Fruit fly (Drosophila melanogaster) whole organism, prepupa: ENCODE measurements around the gene bark.

Experiments
- CG10669 ChIP-seq: fragments of 200-800 bp; sonication (Bioruptor generic); optimal IDR thresholded peaks from 3 replicates; lab custom pipeline; 2018; ENCODE audit warnings: missing biosample characterization, mild to moderate bottlenecking, missing genetic modification characterization, moderate library complexity
- CG3032 ChIP-seq: fragments of 200-800 bp; optimal IDR thresholded peaks from 2 replicates; lab custom pipeline; 2019; ENCODE audit warnings: missing biosample characterization, mild to moderate bottlenecking, missing genetic modification characterization, moderate library complexity
- CG6276 ChIP-seq: fragments of 200-800 bp; sonication (Bioruptor generic); optimal IDR thresholded peaks from 2 replicates; lab custom pipeline; 2017; ENCODE audit warnings: missing biosample characterization, mild to moderate bottlenecking, missing genetic modification characterization
- CG6808 ChIP-seq: fragments of 200-800 bp; sonication (Bioruptor generic); optimal IDR thresholded peaks from 3 replicates; lab custom pipeline; 2017; ENCODE audit warnings: missing biosample characterization, missing genetic modification characterization, mild to moderate bottlenecking, moderate library complexity, missing genetic modification reagents
- CG8632 ChIP-seq: fragments of 200-800 bp; sonication (Bioruptor generic); optimal IDR thresholded peaks from 3 replicates; lab custom pipeline; 2016; ENCODE audit warnings: missing biosample characterization, missing genetic modification characterization
- Ets21C ChIP-seq: fragments of 200-800 bp; sonication (Bioruptor generic); optimal IDR thresholded peaks from 3 replicates; lab custom pipeline; 2016; ENCODE audit warnings: missing biosample characterization, missing genetic modification characterization
- Gug ChIP-seq: fragments of 200-800 bp; sonication (Bioruptor generic); IDR thresholded peaks from 2 replicates; pipeline ENCODE4 v1.3.6; 2022; ENCODE audit warnings: missing biosample characterization, missing genetic modification characterization
- Lpt ChIP-seq: fragments of 200-800 bp; sonication (Bioruptor generic); optimal IDR thresholded peaks from 3 replicates; lab custom pipeline; 2016; ENCODE audit warnings: missing biosample characterization, missing genetic modification characterization
- Sox102F ChIP-seq: fragments of 200-800 bp; sonication (Bioruptor generic); optimal IDR thresholded peaks from 2 replicates; lab custom pipeline; 2016; ENCODE audit warnings: missing biosample characterization, mild to moderate bottlenecking, missing genetic modification characterization
- Sox14 ChIP-seq: fragments of 200-800 bp; sonication (Bioruptor generic); optimal IDR thresholded peaks from 3 replicates; lab custom pipeline; 2016; ENCODE audit warnings: missing biosample characterization, missing genetic modification characterization
- dac ChIP-seq: fragments of 200-800 bp; sonication (Bioruptor generic); optimal IDR thresholded peaks from 2 replicates; lab custom pipeline; 2017; ENCODE audit warnings: missing biosample characterization, mild to moderate bottlenecking, missing genetic modification characterization
- net ChIP-seq: fragments of 200-800 bp; sonication (Bioruptor generic); optimal IDR thresholded peaks from 3 replicates; lab custom pipeline; 2016; ENCODE audit warnings: missing biosample characterization, missing genetic modification characterization
- spab ChIP-seq: fragments of 200-800 bp; sonication (Bioruptor generic); optimal IDR thresholded peaks from 2 replicates; lab custom pipeline; 2017; ENCODE audit warnings: missing biosample characterization, mild to moderate bottlenecking, missing genetic modification characterization, missing genetic modification reagents

DNA sequence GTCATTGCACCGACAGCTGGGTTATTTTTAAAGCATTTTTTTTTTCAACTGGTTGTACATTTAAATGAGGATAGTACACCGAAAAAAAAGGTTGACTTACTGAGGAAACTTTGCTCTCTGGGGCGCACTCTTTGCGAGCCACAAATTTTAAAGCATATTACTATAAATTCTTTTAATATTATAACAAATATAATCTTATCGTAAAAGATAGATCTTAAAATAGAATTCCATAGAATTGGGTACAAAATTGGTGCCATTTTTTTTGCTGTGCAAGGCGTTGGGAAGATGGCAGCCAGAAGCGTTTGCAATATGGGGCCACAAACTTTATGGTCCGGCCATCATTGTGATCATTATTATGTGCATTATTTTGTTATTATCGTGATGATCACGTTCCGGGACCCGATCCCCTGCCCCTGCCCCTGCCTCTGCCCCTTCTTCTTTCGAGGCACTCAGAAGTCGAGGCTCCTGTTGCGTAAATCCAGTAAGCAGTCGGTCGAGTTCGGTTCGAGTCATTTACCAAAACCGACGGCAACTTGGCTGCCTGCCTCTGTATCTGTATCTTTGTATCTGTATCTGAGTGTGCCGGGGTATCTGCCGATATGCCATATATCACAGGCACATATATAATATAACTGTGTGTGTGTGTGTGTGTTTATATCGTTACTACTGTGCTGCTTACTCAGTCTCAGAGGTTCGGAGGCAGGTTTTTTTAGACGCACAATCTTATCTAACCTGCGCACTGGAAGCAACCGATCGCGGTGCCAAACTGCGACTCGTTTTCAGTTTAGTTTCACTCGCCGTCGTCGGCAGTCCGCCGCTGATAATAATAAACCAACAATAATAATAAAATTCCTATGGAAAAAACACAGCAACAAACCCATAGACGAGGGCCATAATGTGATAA lies 8.6 kb upstream of the bark start:
- peak; percentile 83 for TF ChIP-seq CG3032 (tag; lab: Kevin White, UChicago)
- peak; percentile 71 for TF ChIP-seq CG6276
- TF ChIP-seq dac (GFP tag; lab: Kevin White, UChicago), result peak; percentile 49
- peak; percentile 75 for TF ChIP-seq CG8632
- TF ChIP-seq CG6808, result peak; percentile 81
- peak; percentile 66 for TF ChIP-seq Sox14 (GFP tag; lab: Kevin White, UChicago)
- peak; percentile 60 for TF ChIP-seq Ets21C (GFP tag; lab: Kevin White, UChicago)
- TF ChIP-seq CG10669 (GFP tag; lab: Kevin White, UChicago), result peak; percentile 82
- peak; percentile 79 for TF ChIP-seq net
- TF ChIP-seq Lpt (GFP tag; lab: Kevin White, UChicago), result peak; percentile 47
- peak; percentile 87 for TF ChIP-seq Sox102F
- peak; percentile 56 for TF ChIP-seq Gug
- TF ChIP-seq spab (GFP tag; lab: Kevin White, UChicago), result peak; percentile 79
